Worm (Caenorhabditis elegans): ENCODE results near the gene C05E11.2.

Gene C05E11.2

ce11 chrX:4615034-4615433 is 28.3 kb downstream of the C05E11.2 start:
- TF ChIP-seq nhr-80 (tag; optimal IDR thresholded peaks at IDR 0.05) (no peak), dox-1 (GFP tag; IDR thresholded peaks at IDR 0.05) (no peak), somi-1 (GFP tag; optimal IDR thresholded peaks at IDR 0.05) (no peak), zim-3 (tag; optimal IDR thresholded peaks at IDR 0.05) (no peak), F37B4.10 (GFP tag; IDR thresholded peaks at IDR 0.05) (no peak)

ce11 chrX:4616832-4617231 is 30.1 kb downstream of the C05E11.2 start:
- TF ChIP-seq ztf-22 (GFP tag; optimal IDR thresholded peaks at IDR 0.05) (no peak), mcd-1 (GFP tag; IDR thresholded peaks at IDR 0.05) (peak; percentile 44; the same call in 1 of the 2 replicates), hmg-1.2 (GFP tag; IDR thresholded peaks at IDR 0.05) (peak; percentile 41; the same call in 1 of the 2 replicates), lin-40 (tag; optimal IDR thresholded peaks at IDR 0.05) (peak; percentile 27), ceh-79 (tag; optimal IDR thresholded peaks at IDR 0.05) (no peak), die-1 (tag; optimal IDR thresholded peaks at IDR 0.05) (peak; percentile 20), K11D2.4 (GFP tag; IDR thresholded peaks at IDR 0.05) (0 out of 2 replicates have a peak, but pooled peaks have one; percentile 42), cebp-1 (GFP tag; IDR thresholded peaks at IDR 0.05) (0 out of 2 replicates have a peak, but pooled peaks have one; percentile 30), cebp-1 (tag; optimal IDR thresholded peaks at IDR 0.05) (peak; percentile 55), zfh-2 (GFP tag; conservative IDR thresholded peaks at IDR 0.05) (peak; percentile 83), nhr-27 (tag; optimal IDR thresholded peaks at IDR 0.05) (no peak), nfya-2 (GFP tag; IDR thresholded peaks at IDR 0.05) (no peak), dpl-1 (GFP tag; optimal IDR thresholded peaks at IDR 0.05) (no peak), ztf-26 (tag; optimal IDR thresholded peaks at IDR 0.05) (peak; percentile 4), Y53F4B.3 (GFP tag; IDR thresholded peaks at IDR 0.05) (no peak), ceh-27 (GFP tag; optimal IDR thresholded peaks at IDR 0.05) (peak; percentile 27), madf-3 (GFP tag; IDR thresholded peaks at IDR 0.05) (peak; percentile 91), attf-5 (GFP tag; optimal IDR thresholded peaks at IDR 0.05) (peak; percentile 52), hlh-26 (GFP tag; conservative IDR thresholded peaks at IDR 0.05) (0 out of 2 replicates have a peak, but pooled peaks have one; percentile 57), F57A8.1 (GFP tag; optimal IDR thresholded peaks at IDR 0.05) (no peak), ets-4 (GFP tag; optimal IDR thresholded peaks at IDR 0.05) (peak; percentile 0), pbrm-1 (GFP tag; IDR thresholded peaks at IDR 0.05) (0 out of 2 replicates have a peak, but pooled peaks have one; percentile 33), F10E7.11 (tag; optimal IDR thresholded peaks at IDR 0.05) (peak; percentile 4), nhr-80 (tag; optimal IDR thresholded peaks at IDR 0.05) (no peak), C17E4.6 (GFP tag; IDR thresholded peaks at IDR 0.05) (0 out of 2 replicates have a peak, but pooled peaks have one; percentile 33), hsf-1 (GFP tag; IDR thresholded peaks at IDR 0.05) (no peak), dox-1 (GFP tag; IDR thresholded peaks at IDR 0.05) (peak; percentile 47; the same call in 1 of the 2 replicates), egl-44 (GFP tag; IDR thresholded peaks at IDR 0.05) (0 out of 2 replicates have a peak, but pooled peaks have one; percentile 35), sptf-2 (GFP tag; optimal IDR thresholded peaks at IDR 0.05) (no peak), atf-7 (tag; optimal IDR thresholded peaks at IDR 0.05) (no peak), egl-18 (GFP tag; IDR thresholded peaks at IDR 0.05) (0 out of 2 replicates have a peak, but pooled peaks have one; percentile 6), ztf-6 (GFP tag; IDR thresholded peaks at IDR 0.05) (peak; percentile 71; the same call in 1 of the 2 replicates), madf-10 (tag; optimal IDR thresholded peaks at IDR 0.05) (peak; percentile 93), efl-1 (GFP tag; optimal IDR thresholded peaks at IDR 0.05) (peak; percentile 63), lin-26 (GFP tag; IDR thresholded peaks at IDR 0.05) (0 out of 2 replicates have a peak, but pooled peaks have one; percentile 42), nfyb-1 (GFP tag; IDR thresholded peaks at IDR 0.05) (peak; percentile 54; the same call in 1 of the 2 replicates), F39B2.1 (GFP tag; IDR thresholded peaks at IDR 0.05) (no peak)
